Worm (Caenorhabditis elegans): ENCODE data around the gene dhhc-13.

DNA sequence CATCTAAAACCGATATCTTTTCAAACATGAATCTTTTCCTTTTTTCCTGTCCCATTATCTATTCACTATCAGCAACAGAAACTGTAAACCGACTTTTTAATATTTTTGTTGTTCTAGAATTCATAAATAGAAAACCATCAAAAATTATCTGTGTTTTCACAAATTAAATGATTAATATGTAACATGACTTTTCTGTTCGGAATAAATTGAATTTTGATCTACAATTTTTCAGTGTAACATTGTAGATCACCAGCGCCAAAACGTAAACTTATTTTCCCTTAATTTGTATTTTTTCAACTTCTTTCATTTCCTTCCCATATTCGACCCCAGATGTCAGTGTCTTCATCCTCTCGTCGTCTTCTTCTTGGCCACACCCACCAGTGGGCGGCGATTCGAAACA, 25.9 kb upstream of the dhhc-13 start, which contains the start of gene H04M03.3:
- TF ChIP-seq flt-1 (GFP tag; IDR thresholded peaks at IDR 0.05) (no peak), cog-1 (tag; optimal IDR thresholded peaks at IDR 0.05) (no peak), ztf-29 (GFP tag; IDR thresholded peaks at IDR 0.05) (no peak)
